Fruit fly (Drosophila melanogaster): Measurements from ENCODE around the gene eff.

- TF ChIP-seq CG8478 (optimal IDR thresholded peaks at IDR 0.05), result no peak
- TF ChIP-seq CTCF (optimal IDR thresholded peaks at IDR 0.05), result no peak
These were observed 9.9 kb upstream of the eff start, which contains the start of gene smp-30 for dm6 chr3R:14751023-14751422.
